Worm (Caenorhabditis elegans) whole organism, L3 larva: ENCODE data around the gene clec-20.
A peak's percentile ranks its signal among the peaks of the same experiment; 100 is the strongest.

Source experiments
- ama-1 ChIP-seq: fragments of 150-350 bp; optimal IDR thresholded peaks from 2 replicates; lab custom pipeline; 2018
- ceh-9 ChIP-seq: sonication (generic microtip); optimal IDR thresholded peaks from 2 replicates; lab custom pipeline; 2018; ENCODE audit warnings: missing biosample characterization, missing genetic modification characterization
- fkh-2 ChIP-seq: fragments of 150-350 bp; optimal IDR thresholded peaks from 2 replicates; lab custom pipeline; 2014; ENCODE audit warnings: missing biosample characterization, missing genetic modification reagents, missing genetic modification characterization
- hmg-11 ChIP-seq: sonication (generic microtip); optimal IDR thresholded peaks from 2 replicates; lab custom pipeline; 2016; ENCODE audit warnings: missing genetic modification characterization, missing compliant biosample characterization
- nhr-23 ChIP-seq: fragments of 150-350 bp; optimal IDR thresholded peaks from 2 replicates; lab custom pipeline; 2014; ENCODE audit warnings: missing biosample characterization, missing genetic modification reagents, missing genetic modification characterization
- nhr-77 ChIP-seq: fragments of 150-350 bp; optimal IDR thresholded peaks from 2 replicates; lab custom pipeline; 2014; ENCODE audit warnings: missing biosample characterization, missing genetic modification characterization
- pqm-1 ChIP-seq: fragments of 150-350 bp; optimal IDR thresholded peaks from 2 replicates; lab custom pipeline; 2017; ENCODE audit warnings: missing biosample characterization, missing genetic modification characterization, inconsistent platforms
- unc-39 ChIP-seq: sonication (generic microtip); optimal IDR thresholded peaks from 4 replicates; lab custom pipeline; 2017; ENCODE audit warnings: missing biosample characterization, missing genetic modification characterization

DNA sequence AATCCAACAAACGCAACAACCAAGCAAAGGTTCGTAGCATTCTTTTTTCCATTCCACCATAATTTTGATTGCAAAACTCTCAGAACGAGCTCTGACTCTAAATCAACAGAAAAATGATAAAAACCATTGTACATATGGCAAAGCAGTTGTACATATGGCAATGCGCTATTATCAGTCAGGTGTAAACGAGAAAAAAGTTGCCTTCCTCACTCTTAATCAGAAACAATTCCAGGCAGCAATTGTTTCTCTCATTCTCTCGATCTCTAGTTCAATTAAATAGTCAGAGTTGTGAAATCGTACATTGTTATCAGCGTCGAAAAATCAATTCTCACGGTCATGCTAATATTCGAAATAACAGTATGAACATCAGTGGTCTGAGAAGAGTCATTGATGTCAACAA lies 26.8 kb upstream of the clec-20 start:
- TF ChIP-seq unc-39 (tag; lab: Kevin White, UChicago) (no peak), pqm-1 (tag; lab: Kevin White, UChicago) (peak; percentile 84), hmg-11 (no peak), ceh-9 (tag; lab: Kevin White, UChicago) (no peak), nhr-77 (no peak), nhr-23 (tag; lab: Kevin White, UChicago) (no peak), ama-1 (lab: Kevin White, UChicago) (no peak), fkh-2 (tag; lab: Kevin White, UChicago) (no peak)
